Fruit fly (Drosophila melanogaster): Measurements from ENCODE around the gene CG5078.

- TF ChIP-seq MESR4 (GFP tag; optimal IDR thresholded peaks at IDR 0.05) (peak; percentile 84), CG13775 (GFP tag; optimal IDR thresholded peaks at IDR 0.05) (no peak), HLH4C (GFP tag; IDR thresholded peaks at IDR 0.05; ENCODE audit: partially characterized antibody) (no peak), sisA (GFP tag; IDR thresholded peaks at IDR 0.05) (no peak), CG13424 (tag; optimal IDR thresholded peaks at IDR 0.05) (no peak), gem (tag; optimal IDR thresholded peaks at IDR 0.05) (no peak), CG18011 (GFP tag; optimal IDR thresholded peaks at IDR 0.05) (no peak), CG6689 (GFP tag; IDR thresholded peaks at IDR 0.05) (no peak)
These were observed 13.1 kb downstream of the CG5078 start, which contains the start of gene BNIP3 for dm6 chr3L:20518805-20519503.
